Worm (Caenorhabditis elegans) whole organism, L4/young adult: ENCODE data around the gene sri-43.

Experiments used
- W03F9.2 ChIP-seq: fragments of 150-350 bp; optimal IDR thresholded peaks from 2 replicates; lab custom pipeline; 2014; ENCODE audit warnings: missing biosample characterization, missing genetic modification characterization
- him-1 ChIP-seq: sonication (generic microtip); optimal IDR thresholded peaks from 2 replicates; lab custom pipeline; 2016; ENCODE audit warnings: missing genotype, missing genetic modification reagents, missing genetic modification characterization, missing compliant biosample characterization

- TF ChIP-seq him-1 (tag; lab: Kevin White, UChicago) (no peak), W03F9.2 (tag; lab: Kevin White, UChicago) (no peak)
Measured at ce11 chrII:3148404-3148803, 4.0 kb upstream of the sri-43 start.
